Worm (Caenorhabditis elegans) whole organism, L3 larva: ENCODE data around the gene T05C7.9.
"Not testable (repeated sequence)": the region's sequence is repeated elsewhere in the genome, so short reads cannot be mapped to it uniquely, and the experiment has no call there.

ENCODE experiments used
- R02D3.7 ChIP-seq: fragments of 150-350 bp; optimal IDR thresholded peaks from 2 replicates; lab custom pipeline; 2014; ENCODE audit warnings: missing biosample characterization, missing genetic modification characterization
- ZK546.5 ChIP-seq: sonication (generic microtip); optimal IDR thresholded peaks from 2 replicates; lab custom pipeline; 2017; ENCODE audit warnings: missing biosample characterization, missing genetic modification characterization
- aly-2 ChIP-seq: fragments of 150-350 bp; optimal IDR thresholded peaks from 2 replicates; lab custom pipeline; 2014; ENCODE audit warnings: missing biosample characterization, missing genetic modification characterization
- ceh-16 ChIP-seq: sonication (generic microtip); optimal IDR thresholded peaks from 2 replicates; lab custom pipeline; 2017; ENCODE audit warnings: missing biosample characterization, missing genetic modification characterization
- ceh-28 ChIP-seq: fragments of 150-350 bp; optimal IDR thresholded peaks from 2 replicates; lab custom pipeline; 2014; ENCODE audit warnings: missing biosample characterization, missing genetic modification reagents, missing genetic modification characterization
- ceh-82 ChIP-seq: fragments of 150-350 bp; optimal IDR thresholded peaks from 2 replicates; lab custom pipeline; 2014; ENCODE audit warnings: missing biosample characterization, missing genetic modification characterization
- egl-5 ChIP-seq: fragments of 150-350 bp; optimal IDR thresholded peaks from 2 replicates; lab custom pipeline; 2017; ENCODE audit warnings: missing biosample characterization, missing genetic modification reagents, missing genetic modification characterization, inconsistent platforms
- elt-1 ChIP-seq: fragments of 150-350 bp; optimal IDR thresholded peaks from 2 replicates; lab custom pipeline; 2014; ENCODE audit warnings: missing biosample characterization, missing genetic modification characterization
- elt-2 ChIP-seq: sonication (generic microtip); optimal IDR thresholded peaks from 2 replicates; lab custom pipeline; 2016; ENCODE audit warnings: missing genetic modification reagents, mild to moderate bottlenecking, missing genetic modification characterization, missing compliant biosample characterization
- fkh-10 ChIP-seq: sonication (generic microtip); optimal IDR thresholded peaks from 2 replicates; lab custom pipeline; 2017; ENCODE audit warnings: missing biosample characterization, missing genetic modification reagents, missing genetic modification characterization
- fkh-2 ChIP-seq: fragments of 150-350 bp; optimal IDR thresholded peaks from 2 replicates; lab custom pipeline; 2014; ENCODE audit warnings: missing biosample characterization, missing genetic modification reagents, missing genetic modification characterization
- fos-1 ChIP-seq: fragments of 150-350 bp; optimal IDR thresholded peaks from 2 replicates; lab custom pipeline; 2014; ENCODE audit warnings: missing biosample characterization, missing genetic modification characterization
- lin-15B ChIP-seq: fragments of 150-350 bp; optimal IDR thresholded peaks from 2 replicates; lab custom pipeline; 2014; ENCODE audit warnings: missing biosample characterization, missing genetic modification characterization
- lin-39 ChIP-seq: fragments of 150-350 bp; optimal IDR thresholded peaks from 2 replicates; lab custom pipeline; 2018; ENCODE audit warnings: missing biosample characterization, missing genetic modification reagents, missing genetic modification characterization
- lsy-12 ChIP-seq: sonication (generic microtip); optimal IDR thresholded peaks from 2 replicates; lab custom pipeline; 2016; ENCODE audit warnings: mild to moderate bottlenecking, missing genetic modification characterization, missing compliant biosample characterization
- mdl-1 ChIP-seq: fragments of 150-350 bp; optimal IDR thresholded peaks from 2 replicates; lab custom pipeline; 2014; ENCODE audit warnings: missing biosample characterization, missing genetic modification characterization
- nhr-11 ChIP-seq: fragments of 150-350 bp; optimal IDR thresholded peaks from 2 replicates; lab custom pipeline; 2014; ENCODE audit warnings: missing biosample characterization, missing genetic modification characterization
- nhr-12 ChIP-seq: fragments of 150-350 bp; optimal IDR thresholded peaks from 2 replicates; lab custom pipeline; 2014; ENCODE audit warnings: missing biosample characterization, missing genetic modification characterization
- nhr-237 ChIP-seq: fragments of 150-350 bp; optimal IDR thresholded peaks from 2 replicates; lab custom pipeline; 2014; ENCODE audit warnings: missing biosample characterization, missing genetic modification characterization
- nhr-28 ChIP-seq: fragments of 150-350 bp; optimal IDR thresholded peaks from 2 replicates; lab custom pipeline; 2014; ENCODE audit warnings: missing biosample characterization, missing genetic modification characterization
- nhr-43 ChIP-seq: sonication (generic microtip); optimal IDR thresholded peaks from 2 replicates; lab custom pipeline; 2016; ENCODE audit warnings: mild to moderate bottlenecking, missing genetic modification characterization, missing compliant biosample characterization; ENCODE audit not compliant: poor library complexity, severe bottlenecking
- nhr-67 ChIP-seq: fragments of 150-350 bp; optimal IDR thresholded peaks from 2 replicates; lab custom pipeline; 2014; ENCODE audit warnings: missing biosample characterization, missing genetic modification characterization
- nhr-77 ChIP-seq: fragments of 150-350 bp; optimal IDR thresholded peaks from 2 replicates; lab custom pipeline; 2014; ENCODE audit warnings: missing biosample characterization, missing genetic modification characterization
- pqm-1 ChIP-seq: fragments of 150-350 bp; optimal IDR thresholded peaks from 2 replicates; lab custom pipeline; 2017; ENCODE audit warnings: missing biosample characterization, missing genetic modification characterization, inconsistent platforms
- skn-1 ChIP-seq: fragments of 150-350 bp; optimal IDR thresholded peaks from 2 replicates; lab custom pipeline; 2014; ENCODE audit warnings: missing biosample characterization, missing genetic modification characterization
- unc-39 ChIP-seq: sonication (generic microtip); optimal IDR thresholded peaks from 4 replicates; lab custom pipeline; 2017; ENCODE audit warnings: missing biosample characterization, missing genetic modification characterization
- unc-62 ChIP-seq: fragments of 150-350 bp; sonication (generic microtip); optimal IDR thresholded peaks from 4 replicates; lab custom pipeline; 2014; ENCODE audit warnings: missing biosample characterization, missing genetic modification reagents, missing genetic modification characterization
- zag-1 ChIP-seq: fragments of 150-350 bp; optimal IDR thresholded peaks from 2 replicates; lab custom pipeline; 2014; ENCODE audit warnings: missing biosample characterization, missing genetic modification characterization
- ztf-11 ChIP-seq: fragments of 150-350 bp; optimal IDR thresholded peaks from 2 replicates; lab custom pipeline; 2014; ENCODE audit warnings: missing biosample characterization, missing genetic modification characterization
- ztf-4 ChIP-seq: fragments of 150-350 bp; optimal IDR thresholded peaks from 2 replicates; lab custom pipeline; 2014; ENCODE audit warnings: missing biosample characterization, missing genetic modification characterization

T05C7.9 gene

ce11 chrIV:53539-53938, 25.5 kb upstream of the T05C7.9 start, which contains the start of gene T05C7.4:
Gene T05C7.4 (minus strand): TSS chrIV:53639.
- no peak for TF ChIP-seq egl-5 (tag; lab: Kevin White, UChicago)
- TF ChIP-seq zag-1 (tag; lab: Kevin White, UChicago): no peak
- no peak for TF ChIP-seq pqm-1

- TF ChIP-seq ztf-4 (tag; lab: Kevin White, UChicago): no peak
- TF ChIP-seq unc-39 (tag; lab: Kevin White, UChicago): no peak
- no peak for TF ChIP-seq ceh-82 (tag; lab: Kevin White, UChicago)
- TF ChIP-seq elt-1 (tag; lab: Kevin White, UChicago): no peak
- no peak for TF ChIP-seq R02D3.7
- no peak for TF ChIP-seq nhr-237 (tag; lab: Kevin White, UChicago)
- no peak for TF ChIP-seq unc-62
- TF ChIP-seq skn-1 (tag; lab: Kevin White, UChicago): no peak
- TF ChIP-seq ZK546.5 (tag; lab: Kevin White, UChicago): no peak
- no peak for TF ChIP-seq ceh-28 (tag; lab: Kevin White, UChicago)
- TF ChIP-seq nhr-28 (tag; lab: Kevin White, UChicago): no peak
- no peak for TF ChIP-seq nhr-43 (tag; lab: Kevin White, UChicago)
- TF ChIP-seq lin-15B: no peak
- TF ChIP-seq nhr-12 (tag; lab: Kevin White, UChicago): no peak
Observed at ce11 chrIV:58818-59217, 20.3 kb upstream of the T05C7.9 start, which contains the start of gene T05C7.5. Gene T05C7.5 (minus strand): TSS chrIV:58918.

- TF ChIP-seq nhr-12 (tag; lab: Kevin White, UChicago); lin-15B; lin-39 (tag; lab: Kevin White, UChicago): not testable (repeated sequence)
Observed at ce11 chrIV:61448-61847, 17.6 kb upstream of the T05C7.9 start, which contains the start of gene T05C7.7. Gene T05C7.7 (plus strand): TSS chrIV:61748.

ce11 chrIV:71266-71665, 7.8 kb upstream of the T05C7.9 start:
- TF ChIP-seq nhr-67 (tag; lab: Kevin White, UChicago) (no peak), skn-1 (tag; lab: Kevin White, UChicago) (no peak)

- TF ChIP-seq lin-39 (tag; lab: Kevin White, UChicago): no peak
- TF ChIP-seq mdl-1 (tag; lab: Kevin White, UChicago): no peak
- TF ChIP-seq unc-62: no peak
- TF ChIP-seq fos-1 (tag; lab: Kevin White, UChicago): no peak
- no peak for TF ChIP-seq aly-2
- TF ChIP-seq ZK546.5 (tag; lab: Kevin White, UChicago): no peak
- TF ChIP-seq lsy-12: no peak
- TF ChIP-seq nhr-77 (tag; lab: Kevin White, UChicago): no peak
- no peak for TF ChIP-seq nhr-11 (tag; lab: Kevin White, UChicago)
- TF ChIP-seq lin-15B: no peak
- TF ChIP-seq fkh-2 (tag; lab: Kevin White, UChicago): no peak
Observed at ce11 chrIV:73175-73574, 5.9 kb upstream of the T05C7.9 start.

- no peak for TF ChIP-seq nhr-67 (tag; lab: Kevin White, UChicago)
- TF ChIP-seq ztf-11: no peak
- TF ChIP-seq skn-1 (tag; lab: Kevin White, UChicago): no peak
- no peak for TF ChIP-seq zag-1 (tag; lab: Kevin White, UChicago)
Observed at ce11 chrIV:76070-76469, 3.0 kb upstream of the T05C7.9 start, which contains the start of gene T05C7.8. Gene T05C7.8 (plus strand): TSS chrIV:76370.

ce11 chrIV:77421-77820, 1.7 kb upstream of the T05C7.9 start:
- TF ChIP-seq mdl-1 (tag; lab: Kevin White, UChicago) (no peak), fkh-10 (GFP tag; lab: Kevin White, UChicago) (no peak), ceh-16 (tag; lab: Kevin White, UChicago) (no peak), unc-62 (no peak), elt-2 (tag; lab: Kevin White, UChicago) (no peak), nhr-67 (tag; lab: Kevin White, UChicago) (no peak)
